Worm (Caenorhabditis elegans): Measurements from ENCODE around the gene fbxb-78.

Gene fbxb-78

ce11 chrIV:4737258-4737657, at the start of gene fbxb-78:
TSS of gene fbxb-78 (plus strand) at chrIV:4737558.
- TF ChIP-seq fkh-2 (tag; optimal IDR thresholded peaks at IDR 0.05), result no peak
- no peak for TF ChIP-seq nhr-23 (tag; optimal IDR thresholded peaks at IDR 0.05)
- no peak for TF ChIP-seq elt-1 (tag; optimal IDR thresholded peaks at IDR 0.05)
- TF ChIP-seq nhr-67 (tag; optimal IDR thresholded peaks at IDR 0.05), result no peak
- TF ChIP-seq lin-39 (tag; optimal IDR thresholded peaks at IDR 0.05), result no peak
- no peak for TF ChIP-seq nhr-28 (tag; optimal IDR thresholded peaks at IDR 0.05)
- no peak for TF ChIP-seq snpc-4 (tag; optimal IDR thresholded peaks at IDR 0.05)
- TF ChIP-seq hmg-11 (tag; optimal IDR thresholded peaks at IDR 0.05), result no peak
- TF ChIP-seq skn-1 (tag; optimal IDR thresholded peaks at IDR 0.05), result no peak
- no peak for TF ChIP-seq unc-39 (tag; optimal IDR thresholded peaks at IDR 0.05)
- no peak for TF ChIP-seq daf-12 (tag; optimal IDR thresholded peaks at IDR 0.05)
- no peak for TF ChIP-seq mdl-1 (tag; optimal IDR thresholded peaks at IDR 0.05)
- no peak for TF ChIP-seq nhr-25 (tag; optimal IDR thresholded peaks at IDR 0.05)

- no peak for TF ChIP-seq R02D3.7 (tag; optimal IDR thresholded peaks at IDR 0.05)
- no peak for TF ChIP-seq nhr-67 (tag; optimal IDR thresholded peaks at IDR 0.05)
- no peak for TF ChIP-seq nhr-25 (tag; optimal IDR thresholded peaks at IDR 0.05)
- no peak for TF ChIP-seq hmg-11 (tag; optimal IDR thresholded peaks at IDR 0.05)
- TF ChIP-seq lsy-12 (tag; optimal IDR thresholded peaks at IDR 0.05), result no peak
- no peak for TF ChIP-seq skn-1 (tag; optimal IDR thresholded peaks at IDR 0.05)
- TF ChIP-seq pha-4 (tag; optimal IDR thresholded peaks at IDR 0.05), result no peak
- TF ChIP-seq zag-1 (tag; optimal IDR thresholded peaks at IDR 0.05), result no peak
- no peak for TF ChIP-seq ceh-9 (tag; optimal IDR thresholded peaks at IDR 0.05)
- TF ChIP-seq jun-1 (tag; optimal IDR thresholded peaks at IDR 0.05), result no peak
- TF ChIP-seq daf-12 (tag; optimal IDR thresholded peaks at IDR 0.05), result no peak
- no peak for TF ChIP-seq ama-1 (optimal IDR thresholded peaks at IDR 0.05)
- TF ChIP-seq mdl-1 (tag; optimal IDR thresholded peaks at IDR 0.05), result no peak
- no peak for TF ChIP-seq ceh-16 (tag; optimal IDR thresholded peaks at IDR 0.05)
- TF ChIP-seq nhr-28 (tag; optimal IDR thresholded peaks at IDR 0.05), result no peak
- no peak for TF ChIP-seq fkh-2 (tag; optimal IDR thresholded peaks at IDR 0.05)
Measured at ce11 chrIV:4688221-4688620, 49.1 kb upstream of the fbxb-78 start, which contains the start of gene bus-4. TSS of gene bus-4 (plus strand) at chrIV:4688269.

ce11 chrIV:4692463-4692862, 44.9 kb upstream of the fbxb-78 start, which contains the start of gene spe-51:
TSS of gene spe-51 (plus strand) at chrIV:4692763.
- no peak for TF ChIP-seq ama-1 (optimal IDR thresholded peaks at IDR 0.05)
- TF ChIP-seq nhr-25 (tag; optimal IDR thresholded peaks at IDR 0.05), result no peak
- TF ChIP-seq pqm-1 (tag; optimal IDR thresholded peaks at IDR 0.05), result no peak
- TF ChIP-seq nhr-28 (tag; optimal IDR thresholded peaks at IDR 0.05), result no peak
- no peak for TF ChIP-seq ZK546.5 (tag; optimal IDR thresholded peaks at IDR 0.05)
- TF ChIP-seq daf-12 (tag; optimal IDR thresholded peaks at IDR 0.05), result no peak
- no peak for TF ChIP-seq nfya-1 (tag; optimal IDR thresholded peaks at IDR 0.05; ENCODE audit: insufficient read depth)
- no peak for TF ChIP-seq elt-2 (tag; optimal IDR thresholded peaks at IDR 0.05)
- no peak for TF ChIP-seq ceh-82 (tag; optimal IDR thresholded peaks at IDR 0.05)
- no peak for TF ChIP-seq lsy-12 (tag; optimal IDR thresholded peaks at IDR 0.05)
- no peak for TF ChIP-seq nhr-11 (tag; optimal IDR thresholded peaks at IDR 0.05)
- no peak for TF ChIP-seq mml-1 (tag; optimal IDR thresholded peaks at IDR 0.05)
- no peak for TF ChIP-seq nhr-77 (tag; optimal IDR thresholded peaks at IDR 0.05)
- TF ChIP-seq R02D3.7 (tag; optimal IDR thresholded peaks at IDR 0.05), result no peak
- TF ChIP-seq eor-1 (tag; optimal IDR thresholded peaks at IDR 0.05), result no peak
- TF ChIP-seq lin-39 (tag; optimal IDR thresholded peaks at IDR 0.05), result no peak
- no peak for TF ChIP-seq ceh-28 (tag; optimal IDR thresholded peaks at IDR 0.05)
- no peak for TF ChIP-seq nhr-67 (tag; optimal IDR thresholded peaks at IDR 0.05)
- TF ChIP-seq pha-4 (tag; optimal IDR thresholded peaks at IDR 0.05), result no peak
- no peak for TF ChIP-seq aly-2 (tag; optimal IDR thresholded peaks at IDR 0.05)

- TF ChIP-seq nhr-28 (tag; optimal IDR thresholded peaks at IDR 0.05) (no peak), nhr-43 (tag; optimal IDR thresholded peaks at IDR 0.05; ENCODE audit: poor library complexity, severe bottlenecking) (no peak), elt-2 (tag; optimal IDR thresholded peaks at IDR 0.05) (no peak), daf-12 (tag; optimal IDR thresholded peaks at IDR 0.05) (no peak), mdl-1 (tag; optimal IDR thresholded peaks at IDR 0.05) (no peak), R02D3.7 (tag; optimal IDR thresholded peaks at IDR 0.05) (no peak), tbx-2 (tag; optimal IDR thresholded peaks at IDR 0.05) (no peak), fkh-2 (tag; optimal IDR thresholded peaks at IDR 0.05) (no peak), hmg-11 (tag; optimal IDR thresholded peaks at IDR 0.05) (no peak), ama-1 (optimal IDR thresholded peaks at IDR 0.05) (no peak), nhr-12 (tag; optimal IDR thresholded peaks at IDR 0.05) (no peak), mml-1 (tag; optimal IDR thresholded peaks at IDR 0.05) (no peak), ztf-11 (tag; optimal IDR thresholded peaks at IDR 0.05) (no peak)
Measured at ce11 chrIV:4703911-4704310, 33.4 kb upstream of the fbxb-78 start, which contains the start of gene ogdh-1. TSS of gene ogdh-1 (minus strand) at chrIV:4704011.

Measured in whole organism, L3 larva.